Fruit fly (Drosophila melanogaster) whole organism, embryonic: ENCODE data around the gene CG32772.
A peak's percentile ranks its signal among the peaks of the same experiment; 100 is the strongest.

ENCODE experiments used
- C15 ChIP-seq: fragments of 200-800 bp; sonication (Bioruptor generic); IDR thresholded peaks from 3 replicates; pipeline ENCODE4 v1.3.6; 2022; ENCODE audit warnings: missing biosample characterization, missing genetic modification characterization
- CG11723 ChIP-seq: fragments of 200-800 bp; sonication (Bioruptor generic); optimal IDR thresholded peaks from 2 replicates; lab custom pipeline; 2017; ENCODE audit warnings: missing biosample characterization, mild to moderate bottlenecking, missing genetic modification characterization
- CG12391 ChIP-seq: fragments of 200-800 bp; sonication (Bioruptor generic); optimal IDR thresholded peaks from 3 replicates; lab custom pipeline; 2018; ENCODE audit warnings: missing biosample characterization, mild to moderate bottlenecking, missing genetic modification characterization, moderate library complexity
- CG13624 ChIP-seq: fragments of 200-800 bp; sonication (Bioruptor generic); optimal IDR thresholded peaks from 2 replicates; lab custom pipeline; 2016; ENCODE audit warnings: missing biosample characterization, missing genetic modification characterization
- CG18262 ChIP-seq: fragments of 200-800 bp; optimal IDR thresholded peaks from 3 replicates; lab custom pipeline; 2019; ENCODE audit warnings: missing biosample characterization, mild to moderate bottlenecking, missing genetic modification characterization, moderate library complexity
- CG2875 ChIP-seq: fragments of 200-800 bp; sonication (Bioruptor generic); optimal IDR thresholded peaks from 2 replicates; lab custom pipeline; 2017; ENCODE audit warnings: missing biosample characterization, mild to moderate bottlenecking, missing genetic modification characterization, missing genetic modification reagents
- CG31224 ChIP-seq: fragments of 200-800 bp; sonication (Bioruptor generic); IDR thresholded peaks from 2 replicates; pipeline ENCODE4 v1.3.6; 2022; ENCODE audit warnings: missing biosample characterization, missing genetic modification characterization
- CG32772 ChIP-seq: fragments of 200-800 bp; sonication (Bioruptor generic); IDR thresholded peaks from 2 replicates; pipeline ENCODE4 v1.3.6; 2022; ENCODE audit warnings: missing biosample characterization, missing genetic modification characterization
- CG8478 ChIP-seq: fragments of >200 bp; optimal IDR thresholded peaks from 2 replicates; lab custom pipeline; 2018
- Chrac-16 ChIP-seq: fragments of 200-800 bp; sonication (Bioruptor generic); optimal IDR thresholded peaks from 3 replicates; lab custom pipeline; 2016; ENCODE audit warnings: missing biosample characterization, missing genetic modification characterization
- Dbx ChIP-seq: fragments of 200-800 bp; sonication (Bioruptor generic); IDR thresholded peaks from 3 replicates; pipeline ENCODE4 v1.3.6; 2022; ENCODE audit warnings: missing biosample characterization, missing genetic modification characterization
- Dref ChIP-seq: fragments of 200-800 bp; sonication (Bioruptor generic); IDR thresholded peaks from 2 replicates; pipeline ENCODE4 v1.3.6; 2022; ENCODE audit warnings: missing biosample characterization, missing genetic modification characterization
- Drgx ChIP-seq: fragments of 200-800 bp; sonication (Bioruptor generic); IDR thresholded peaks from 2 replicates; pipeline ENCODE4 v1.3.6; 2022; ENCODE audit warnings: missing biosample characterization, missing genetic modification characterization
- HLHmδ ChIP-seq: fragments of 200-800 bp; sonication (Bioruptor generic); optimal IDR thresholded peaks from 2 replicates; lab custom pipeline; 2018; ENCODE audit warnings: missing biosample characterization, mild to moderate bottlenecking, missing genetic modification characterization, moderate library complexity
- Hey ChIP-seq: fragments of 200-800 bp; sonication (Bioruptor generic); optimal IDR thresholded peaks from 3 replicates; lab custom pipeline; 2018; ENCODE audit warnings: missing biosample characterization, mild to moderate bottlenecking, missing genetic modification characterization
- Jarid2 ChIP-seq: fragments of 200-800 bp; sonication (Bioruptor generic); optimal IDR thresholded peaks from 3 replicates; lab custom pipeline; 2017; ENCODE audit warnings: mild to moderate bottlenecking, missing biosample characterization, missing genetic modification reagents, missing genetic modification characterization
- Kr ChIP-seq: fragments of 200-800 bp; sonication (Bioruptor generic); optimal IDR thresholded peaks from 2 replicates; lab custom pipeline; 2017; ENCODE audit warnings: missing biosample characterization, mild to moderate bottlenecking, missing genetic modification characterization
- NFAT ChIP-seq: fragments of 200-800 bp; sonication (Bioruptor generic); IDR thresholded peaks from 2 replicates; pipeline ENCODE4 v1.3.6; 2022; ENCODE audit warnings: missing biosample characterization, missing genetic modification characterization
- Pdp1 ChIP-seq, 2 experiments: fragments of 200-800 bp; sonication (Bioruptor generic); optimal IDR thresholded peaks; 3 replicates each; lab custom pipeline; 2016; ENCODE audit warnings: missing biosample characterization in 2 of 2, missing genetic modification characterization in 2 of 2, mild to moderate bottlenecking in 1 of 2, moderate library complexity in 1 of 2
- bsh ChIP-seq, 2 experiments: fragments of 200-800 bp; sonication (Bioruptor generic); optimal IDR thresholded peaks; 2 replicates each; lab custom pipeline; 2017 to 2018; ENCODE audit warnings: mild to moderate bottlenecking in 2 of 2, missing biosample characterization in 2 of 2, missing genetic modification characterization in 2 of 2, moderate library complexity in 1 of 2
- cwo ChIP-seq: fragments of 200-800 bp; sonication (Bioruptor generic); optimal IDR thresholded peaks from 3 replicates; lab custom pipeline; 2017; ENCODE audit warnings: missing biosample characterization, missing genetic modification characterization, mild to moderate bottlenecking, moderate library complexity, missing genetic modification reagents
- ham ChIP-seq: fragments of 200-800 bp; sonication (Bioruptor generic); IDR thresholded peaks from 2 replicates; pipeline ENCODE4 v1.3.6; 2022; ENCODE audit warnings: missing biosample characterization, missing genetic modification characterization
- her ChIP-seq: fragments of 200-800 bp; sonication (Bioruptor generic); optimal IDR thresholded peaks from 2 replicates; lab custom pipeline; 2016; ENCODE audit warnings: missing biosample characterization, missing genetic modification characterization
- jigr1 ChIP-seq: fragments of 200-800 bp; sonication (Bioruptor generic); IDR thresholded peaks from 3 replicates; pipeline ENCODE4 v1.3.6; 2022; ENCODE audit warnings: missing biosample characterization, missing genetic modification characterization
- jing ChIP-seq: fragments of 200-800 bp; sonication (Bioruptor generic); optimal IDR thresholded peaks from 2 replicates; lab custom pipeline; 2018; ENCODE audit warnings: missing biosample characterization, mild to moderate bottlenecking, missing genetic modification characterization
- klu ChIP-seq: fragments of 200-800 bp; sonication (Bioruptor generic); IDR thresholded peaks from 2 replicates; pipeline ENCODE4 v1.3.6; 2022; ENCODE audit warnings: missing biosample characterization, missing genetic modification characterization
- lola ChIP-seq, 3 experiments: fragments of >200 bp in 2 of 3; fragments of 200-800 bp in 1 of 3; sonication (Bioruptor generic) in 1 of 3; optimal IDR thresholded peaks; 2 replicates each; lab custom pipeline; 2017 to 2019; ENCODE audit warnings: missing biosample characterization in 3 of 3, missing genetic modification characterization in 3 of 3, mild to moderate bottlenecking in 1 of 3, moderate library complexity in 1 of 3
- lov ChIP-seq, 2 experiments: fragments of 200-800 bp in 1 of 2; fragments of >200 bp in 1 of 2; sonication (Bioruptor generic) in 1 of 2; IDR thresholded peaks in 1 of 2; optimal IDR thresholded peaks in 1 of 2; 2 replicates in 1 of 2; 3 replicates in 1 of 2; pipeline versions ENCODE4 v1.3.6 to Lab custom; 2017 to 2022; ENCODE audit warnings: missing biosample characterization in 1 of 2, missing genetic modification characterization in 1 of 2
- maf-S ChIP-seq: fragments of 200-800 bp; sonication (Bioruptor generic); optimal IDR thresholded peaks from 2 replicates; lab custom pipeline; 2016; ENCODE audit warnings: missing biosample characterization, missing genetic modification characterization
- pita ChIP-seq: fragments of 200-800 bp; sonication (Bioruptor generic); optimal IDR thresholded peaks from 2 replicates; lab custom pipeline; 2017; ENCODE audit warnings: missing biosample characterization, mild to moderate bottlenecking, missing genetic modification characterization
- pum ChIP-seq: fragments of 200-800 bp; sonication (Bioruptor generic); optimal IDR thresholded peaks from 2 replicates; lab custom pipeline; 2016; ENCODE audit warnings: missing biosample characterization, missing genetic modification characterization
- row ChIP-seq: fragments of 200-800 bp; sonication (Bioruptor generic); IDR thresholded peaks from 3 replicates; pipeline ENCODE4 v1.3.6; 2022; ENCODE audit warnings: missing biosample characterization, missing genetic modification characterization
- sens ChIP-seq: fragments of 200-800 bp; sonication (Bioruptor generic); peaks from one replicate; lab custom pipeline; 2016; ENCODE audit warnings: missing biosample characterization, missing genetic modification characterization
- sqz ChIP-seq: fragments of 200-800 bp; sonication (Bioruptor generic); optimal IDR thresholded peaks from 3 replicates; lab custom pipeline; 2018; ENCODE audit warnings: missing biosample characterization, mild to moderate bottlenecking, missing genetic modification characterization
- stc ChIP-seq: fragments of 200-800 bp; sonication (Bioruptor generic); IDR thresholded peaks from 2 replicates; pipeline ENCODE4 v1.3.6; 2022; ENCODE audit warnings: missing biosample characterization, missing genetic modification characterization
- tll ChIP-seq, 2 experiments: fragments of 200-800 bp in 1 of 2; fragments of >200 bp in 1 of 2; sonication (Bioruptor generic) in 1 of 2; optimal IDR thresholded peaks; 2 replicates each; lab custom pipeline; 2017 to 2019; ENCODE audit warnings: missing biosample characterization in 2 of 2, missing genetic modification characterization in 2 of 2, mild to moderate bottlenecking in 1 of 2, moderate library complexity in 1 of 2

Gene CG32772

DNA sequence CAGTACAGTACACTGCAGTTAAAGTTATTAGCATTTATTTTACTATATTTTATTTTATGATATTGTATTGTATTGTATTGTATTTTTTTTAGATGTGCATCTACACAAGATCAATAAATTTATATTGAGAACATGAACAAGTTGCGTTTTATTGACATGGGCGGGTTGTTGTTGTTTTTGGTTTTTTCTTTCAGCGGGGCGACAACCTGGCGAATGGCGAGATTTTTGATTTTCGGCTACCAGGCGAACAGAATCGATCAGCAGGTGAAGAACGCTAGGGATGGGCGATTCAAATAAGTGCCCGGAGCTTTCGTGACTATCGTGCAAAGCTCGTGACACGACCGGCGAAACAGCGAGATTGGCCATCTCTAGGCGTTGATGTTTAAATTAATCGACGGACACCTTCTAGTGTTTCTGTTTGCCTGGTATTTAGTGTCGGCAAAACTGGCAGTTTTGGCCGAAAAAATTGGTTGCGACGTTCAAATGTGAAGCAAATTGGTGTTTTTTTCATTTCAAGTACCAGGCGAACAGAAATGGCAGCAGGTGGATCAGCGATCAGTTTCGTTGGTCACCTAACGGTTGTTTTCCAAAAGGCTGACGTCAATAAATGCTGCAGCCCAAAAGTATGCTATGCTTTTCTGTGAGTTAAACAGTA is 47.0 kb downstream of the CG32772 start (continued):
- TF ChIP-seq CG31224 (GFP tag; lab: Robert Waterston, UW) = peak; percentile 99
- TF ChIP-seq stc (GFP tag; lab: Robert Waterston, UW) = peak; percentile 51; the same call in 1 of the 2 replicates
- no peak for TF ChIP-seq CG32772 (GFP tag; lab: Robert Waterston, UW)
- TF ChIP-seq Chrac-16 (GFP tag; lab: Kevin White, UChicago) = no peak
- TF ChIP-seq klu = no peak
- no peak for TF ChIP-seq jing
- peak; percentile 37; the same call in 1 of the 2 replicates for TF ChIP-seq Dref
- 0 out of 3 replicates have a peak, but pooled peaks have one; percentile 14 for TF ChIP-seq Dbx (GFP tag; lab: Robert Waterston, UW)
- TF ChIP-seq sqz (GFP tag; lab: Kevin White, UChicago) = peak; percentile 46
- TF ChIP-seq ham (GFP tag; lab: Robert Waterston, UW) = no peak
- TF ChIP-seq Jarid2 (GFP tag; lab: Kevin White, UChicago) = no peak
- no peak for TF ChIP-seq cwo (GFP tag; lab: Kevin White, UChicago)
- no peak for TF ChIP-seq pita (GFP tag; lab: Kevin White, UChicago)
- peak; percentile 12 for TF ChIP-seq CG12391
- no peak for TF ChIP-seq Hey (tag; lab: Kevin White, UChicago)
- TF ChIP-seq her (GFP tag; lab: Kevin White, UChicago) = peak; percentile 39
- TF ChIP-seq lov (optimal IDR thresholded peaks at IDR 0.05; lab: Kevin White, UChicago) = no peak
- no peak for TF ChIP-seq lov (GFP tag; IDR thresholded peaks at IDR 0.05; lab: Robert Waterston, UW)

DNA sequence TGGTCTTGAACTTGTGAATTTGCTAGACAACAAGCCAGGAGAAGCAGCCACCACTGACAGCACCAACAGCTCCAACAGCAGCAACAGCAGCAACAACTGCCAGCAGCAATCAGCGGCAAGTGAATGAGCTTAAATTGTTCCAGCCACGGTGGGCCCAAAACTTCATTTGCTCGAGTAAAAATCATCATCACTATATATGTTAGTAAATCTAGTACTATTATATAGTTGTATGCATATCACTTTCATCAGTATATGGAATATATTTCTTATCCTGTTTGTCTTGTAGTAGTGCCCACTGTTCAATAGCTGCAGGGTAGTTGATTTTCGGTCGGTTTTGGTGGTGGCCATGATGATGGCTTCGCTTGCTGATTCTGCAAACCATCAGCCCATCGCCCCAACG is 50.0 kb downstream of the CG32772 start:
- TF ChIP-seq sens (GFP tag; lab: Kevin White, UChicago) = peak; percentile 54
- peak; percentile 48; the same call in 1 of the 2 replicates for TF ChIP-seq Drgx (GFP tag; lab: Robert Waterston, UW)
- no peak for TF ChIP-seq maf-S
- TF ChIP-seq NFAT (GFP tag; lab: Robert Waterston, UW) = no peak
- peak in 1 of 2 experiments; percentile 28 for TF ChIP-seq bsh (GFP tag; optimal IDR thresholded peaks at IDR 0.05; lab: Kevin White, UChicago)
- TF ChIP-seq row (GFP tag; lab: Robert Waterston, UW) = 0 out of 3 replicates have a peak, but pooled peaks have one; percentile 11

DNA sequence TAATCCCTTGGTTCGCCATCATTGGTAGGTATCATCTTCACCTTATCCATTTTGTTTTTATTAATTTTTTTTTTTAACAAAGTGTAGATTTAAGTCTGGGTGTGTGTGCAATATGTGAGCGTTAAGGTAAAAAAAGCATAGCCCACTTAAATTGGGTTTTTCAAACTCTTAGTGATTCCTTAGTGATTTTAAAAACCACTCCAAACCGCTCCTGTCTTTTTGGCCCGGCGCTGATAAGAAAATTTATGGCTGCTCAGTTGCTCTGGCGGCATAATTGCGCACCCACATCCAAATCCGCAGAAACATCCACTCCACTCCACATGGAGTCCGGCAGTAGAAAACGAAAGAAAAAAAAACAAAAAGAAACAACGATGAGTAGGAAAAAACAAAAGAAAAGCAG is 52.1 kb downstream of the CG32772 start, which contains the start of gene CG15468:
TSS of gene CG15468 (minus strand) at position 101 of the 400 bp plus-strand sequence.
- TF ChIP-seq C15 (GFP tag; lab: Robert Waterston, UW) = no peak
- TF ChIP-seq lola (GFP tag; optimal IDR thresholded peaks at IDR 0.05; lab: Kevin White, UChicago) = no peak
- no peak for TF ChIP-seq CG18262
- no peak for TF ChIP-seq CG8478 (lab: Kevin White, UChicago)
- TF ChIP-seq jigr1 (GFP tag; lab: Robert Waterston, UW) = no peak
- TF ChIP-seq CG13624 (GFP tag; lab: Kevin White, UChicago) = no peak
- TF ChIP-seq HLHmδ = no peak
- no peak for TF ChIP-seq Pdp1 (GFP tag; optimal IDR thresholded peaks at IDR 0.05; lab: Kevin White, UChicago)
- no peak for TF ChIP-seq pum (GFP tag; lab: Kevin White, UChicago)
- no peak for TF ChIP-seq tll (GFP tag; optimal IDR thresholded peaks at IDR 0.05; lab: Kevin White, UChicago)
- TF ChIP-seq CG11723 = no peak
- TF ChIP-seq CG2875 (GFP tag; lab: Kevin White, UChicago) = no peak
- TF ChIP-seq Kr (GFP tag; lab: Kevin White, UChicago) = no peak
